Worm (Caenorhabditis elegans): ENCODE results near the gene arl-3.
"Not testable (repeated sequence)": the region's sequence is repeated elsewhere in the genome, so short reads cannot be mapped to it uniquely, and the experiment has no call there.

The arl-3 gene

ce11 chrII:14606172-14606571, at the start of gene arl-3:
Gene arl-3, plus strand, starts transcription at chrII:14606472.
- TF ChIP-seq unc-62 (GFP tag; optimal IDR thresholded peaks at IDR 0.05): no peak

- not testable (repeated sequence) for TF ChIP-seq unc-62 (GFP tag; optimal IDR thresholded peaks at IDR 0.05)
Observed at ce11 chrII:14561549-14562115, 44.6 kb upstream of the arl-3 start, which contains the start of gene mog-4. Gene mog-4, minus strand, starts transcription at chrII:14561599.

DNA sequence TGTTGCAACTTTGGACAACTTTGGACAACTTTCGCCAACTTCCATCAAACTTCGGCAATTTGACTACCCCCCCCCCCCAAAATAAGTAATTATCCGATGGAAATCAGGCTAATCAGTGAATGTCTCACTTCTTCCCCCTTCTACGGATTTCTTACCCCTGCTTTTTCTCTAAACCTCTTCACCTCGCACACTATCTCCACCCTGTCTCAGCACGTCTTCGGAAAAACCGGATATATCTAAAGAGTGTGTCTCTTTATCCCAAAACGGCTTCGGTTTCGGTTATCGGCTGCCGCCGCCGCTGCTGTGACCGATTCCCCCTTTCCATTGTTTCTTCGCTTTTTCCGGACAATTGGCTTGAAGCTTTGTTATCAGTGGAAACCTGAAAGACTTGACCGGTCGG, 38.5 kb upstream of the arl-3 start:
- no peak for TF ChIP-seq unc-62 (GFP tag; optimal IDR thresholded peaks at IDR 0.05)

DNA sequence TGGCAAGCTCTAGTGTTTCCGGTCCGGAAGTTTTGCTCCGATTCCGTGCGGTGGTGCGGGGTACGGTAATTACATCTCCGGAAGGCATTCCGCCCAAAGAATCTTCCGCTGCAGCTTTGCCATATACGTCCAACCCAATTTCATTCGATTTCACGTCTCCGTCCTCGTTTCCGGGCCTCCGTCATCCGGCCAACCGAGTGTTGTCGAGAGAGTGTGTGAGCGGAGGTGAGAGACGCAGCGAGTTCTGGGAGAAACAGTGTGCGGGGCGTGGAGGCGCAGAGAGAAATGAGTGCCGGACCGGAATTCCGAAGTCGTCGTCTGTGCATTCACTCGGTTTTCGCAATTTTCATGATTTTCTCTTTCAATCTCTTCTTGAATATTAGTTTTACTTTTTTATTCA, 37.0 kb upstream of the arl-3 start:
- TF ChIP-seq unc-62 (GFP tag; optimal IDR thresholded peaks at IDR 0.05): no peak

DNA sequence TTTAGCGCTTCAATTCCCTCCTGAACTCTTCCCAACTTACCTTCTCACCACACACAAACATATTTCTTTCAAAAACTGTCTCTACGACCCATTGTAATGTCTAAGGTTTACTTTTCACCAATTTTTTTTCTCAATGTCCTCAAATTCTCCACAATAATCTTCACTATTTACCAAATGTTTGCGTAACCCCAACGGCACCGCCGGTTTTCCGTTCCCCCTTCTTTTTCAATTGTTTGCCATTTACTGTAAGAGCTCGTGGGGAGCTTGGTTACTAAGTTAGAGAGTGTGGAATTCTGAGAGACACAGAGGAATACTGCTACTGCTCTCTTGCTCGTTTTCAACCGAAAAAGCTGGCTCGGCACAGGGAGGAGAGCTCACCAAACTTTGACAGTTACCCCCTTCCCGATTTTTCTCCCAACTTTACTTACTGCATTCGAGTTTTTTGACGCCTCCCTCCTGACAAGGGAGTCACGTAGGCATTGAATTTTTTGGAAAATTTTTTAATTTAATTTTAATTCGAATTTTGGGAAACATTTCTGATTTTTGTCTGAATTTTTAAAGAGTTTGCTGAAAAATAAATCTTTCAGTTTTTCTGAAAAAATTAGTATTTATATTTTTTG, 35.6 kb upstream of the arl-3 start:
- TF ChIP-seq unc-62 (GFP tag; optimal IDR thresholded peaks at IDR 0.05): no peak

DNA sequence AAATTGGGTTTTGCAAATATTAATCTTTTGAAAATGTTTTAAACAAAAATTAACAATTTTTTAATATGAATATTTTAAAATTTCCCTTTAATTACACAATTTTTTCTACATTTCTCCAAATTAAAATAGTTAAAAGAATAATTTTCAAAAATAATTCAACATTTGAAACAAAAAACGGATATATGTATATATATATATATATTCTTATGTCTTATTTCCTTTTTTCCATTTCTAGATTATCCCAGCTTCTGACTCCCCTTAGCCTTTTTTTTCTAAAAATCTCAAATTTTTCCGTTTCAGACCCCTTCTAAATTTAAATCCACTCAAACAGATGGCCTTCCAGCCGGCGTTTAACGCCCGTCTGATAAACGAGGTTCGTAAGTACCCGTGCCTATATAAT, 33.0 kb upstream of the arl-3 start, which contains the start of gene madf-5:
madf-5 (plus strand) TSS at position 301 of the 400 bp plus-strand sequence.
- no peak for TF ChIP-seq unc-62 (GFP tag; optimal IDR thresholded peaks at IDR 0.05)

- no peak for TF ChIP-seq unc-62 (GFP tag; optimal IDR thresholded peaks at IDR 0.05)
Observed at ce11 chrII:14574790-14575189, 31.5 kb upstream of the arl-3 start.

ce11 chrII:14576429-14576828, 29.8 kb upstream of the arl-3 start, which contains the start of gene C01G12.13:
Gene C01G12.13, plus strand, starts transcription at chrII:14576729.
- no peak for TF ChIP-seq unc-62 (GFP tag; optimal IDR thresholded peaks at IDR 0.05)

ce11 chrII:14578013-14578412, 28.3 kb upstream of the arl-3 start, which contains the start of gene nspb-7:
Gene nspb-7, plus strand, starts transcription at chrII:14578313.
- TF ChIP-seq unc-62 (GFP tag; optimal IDR thresholded peaks at IDR 0.05): no peak

DNA sequence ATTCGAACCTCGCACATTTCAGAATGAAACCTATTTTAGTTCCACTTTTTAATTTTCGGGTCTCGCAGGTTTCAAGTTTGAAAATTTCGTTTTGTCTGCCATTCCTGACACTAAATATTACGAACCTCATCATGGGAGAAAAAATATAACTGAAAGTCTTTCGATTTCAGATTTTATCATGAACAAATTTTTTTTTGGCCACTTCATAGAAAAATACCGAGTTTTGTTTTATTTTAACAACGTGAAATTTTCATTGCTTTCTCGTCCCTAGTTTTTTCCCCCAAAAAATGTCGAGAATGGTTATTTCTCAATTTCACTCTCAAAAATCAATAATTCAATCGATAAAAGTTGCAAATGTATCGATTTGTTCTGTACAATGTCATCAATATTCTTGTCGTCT, 27.6 kb upstream of the arl-3 start, which contains the start of gene C01G12.9:
C01G12.9 (plus strand) TSS at position 301 of the 400 bp plus-strand sequence.
- TF ChIP-seq unc-62 (GFP tag; optimal IDR thresholded peaks at IDR 0.05): no peak

DNA sequence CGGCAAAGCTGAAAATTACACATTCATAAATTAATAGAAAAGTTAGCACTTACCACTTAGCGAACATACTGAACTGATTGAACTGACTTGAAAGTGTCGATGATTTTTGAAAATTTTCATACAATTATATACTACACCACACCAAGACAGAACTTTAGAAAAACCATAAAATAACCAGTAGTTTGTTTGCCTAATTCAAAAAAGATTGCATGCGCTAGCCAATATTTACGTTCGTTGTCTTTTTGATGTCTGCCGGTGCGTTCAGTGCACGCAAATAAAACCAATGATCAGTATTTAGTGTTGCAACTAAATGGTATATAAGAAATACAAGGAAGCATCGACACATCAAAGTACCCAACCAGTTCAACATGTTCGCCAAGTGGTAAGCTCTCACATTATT, 25.7 kb upstream of the arl-3 start, which contains the start of the genes nspb-8 and nspb-9:
nspb-8 (minus strand) TSS at position 101 of the 400 bp plus-strand sequence.
nspb-9 (plus strand) TSS at position 311 of the 400 bp plus-strand sequence.
- no peak for TF ChIP-seq unc-62 (GFP tag; optimal IDR thresholded peaks at IDR 0.05)

DNA sequence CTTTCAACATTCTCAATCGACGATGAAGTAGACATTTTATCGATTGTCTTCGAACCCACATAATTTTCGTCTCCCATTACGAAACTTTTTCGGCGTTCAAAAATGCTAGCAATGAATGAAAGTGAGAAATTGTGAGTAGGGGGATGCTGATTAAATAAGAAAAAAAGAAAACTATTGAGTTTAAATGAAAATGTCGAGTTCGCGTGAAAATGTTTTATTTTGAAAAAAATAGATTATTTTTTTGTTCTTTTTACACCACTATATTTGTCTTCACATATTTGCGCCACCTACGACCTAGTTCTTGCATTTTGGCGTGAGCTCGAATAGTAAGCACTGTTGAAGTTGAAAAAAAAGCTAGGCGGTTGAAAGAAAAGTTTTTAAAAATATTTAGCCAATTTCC, 24.1 kb upstream of the arl-3 start, which contains the start of gene C01G12.3:
C01G12.3 (minus strand) TSS at position 101 of the 400 bp plus-strand sequence.
- TF ChIP-seq unc-62 (GFP tag; optimal IDR thresholded peaks at IDR 0.05): no peak

ce11 chrII:14587407-14587806, 18.9 kb upstream of the arl-3 start, which contains the start of gene C01G12.5:
Gene C01G12.5, minus strand, starts transcription at chrII:14587507.
- TF ChIP-seq unc-62 (GFP tag; optimal IDR thresholded peaks at IDR 0.05): no peak

DNA sequence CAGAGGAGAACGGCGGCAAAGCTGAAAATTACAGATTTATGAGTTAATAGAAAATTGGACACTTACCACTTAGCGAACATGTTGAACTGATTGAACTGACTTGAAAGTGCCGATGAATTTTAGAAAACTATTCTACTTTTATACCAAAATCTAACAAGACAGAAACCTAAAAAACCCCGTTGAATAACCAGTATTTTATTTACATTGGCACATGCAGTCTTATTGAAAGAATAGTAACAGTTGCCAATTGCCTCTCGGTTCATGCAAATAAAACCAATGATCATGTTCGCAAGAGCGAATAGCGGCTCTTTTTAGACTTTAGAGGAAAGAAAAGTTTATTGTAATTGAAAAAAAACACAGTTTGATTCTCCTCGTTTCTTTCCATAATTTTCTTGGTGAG, 18.1 kb upstream of the arl-3 start, which contains the start of gene nspb-10:
nspb-10 (minus strand) TSS at position 101 of the 400 bp plus-strand sequence.
- TF ChIP-seq unc-62 (GFP tag; optimal IDR thresholded peaks at IDR 0.05): no peak

DNA sequence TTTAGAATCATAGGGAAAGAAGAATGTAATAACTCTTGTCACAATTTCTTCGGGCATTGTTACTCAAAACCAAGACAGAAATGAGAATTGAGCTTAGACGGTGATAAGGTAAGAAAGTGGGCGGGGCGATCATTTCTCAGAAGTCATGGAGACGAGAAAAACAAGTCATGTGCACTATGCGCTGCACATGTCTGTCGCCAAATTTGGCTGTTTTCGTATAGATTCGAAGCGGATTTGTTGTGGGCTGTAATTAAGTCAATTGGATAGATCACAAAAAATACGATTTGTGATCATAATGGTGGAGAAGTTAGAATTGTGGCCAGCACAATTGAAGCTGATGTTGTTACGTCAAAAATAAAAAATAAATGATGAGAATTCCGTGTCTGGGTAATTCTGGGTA, 14.6 kb upstream of the arl-3 start, which contains the start of gene C01G12.7:
C01G12.7 (minus strand) TSS at position 195 of the 400 bp plus-strand sequence.
- TF ChIP-seq unc-62 (GFP tag; optimal IDR thresholded peaks at IDR 0.05): no peak

DNA sequence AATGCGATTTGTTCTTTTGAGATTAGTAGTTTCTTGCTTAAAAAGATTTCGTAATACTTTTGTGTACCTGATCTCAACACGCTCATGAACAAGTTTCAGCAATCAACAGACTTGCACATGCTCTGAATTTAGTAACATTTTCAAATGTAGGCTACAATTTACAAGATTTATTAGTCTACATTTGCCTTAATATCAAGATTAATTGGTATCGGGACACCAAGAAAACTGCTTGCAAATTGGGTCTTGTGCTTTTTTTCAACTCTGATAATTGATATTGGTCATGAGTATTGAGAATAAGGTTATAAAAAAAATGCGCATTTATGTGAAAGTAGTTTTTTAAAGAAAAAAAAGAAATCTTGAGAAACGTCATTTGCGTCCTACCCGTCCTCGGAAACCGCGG, 13.6 kb upstream of the arl-3 start:
- no peak for TF ChIP-seq unc-62 (GFP tag; optimal IDR thresholded peaks at IDR 0.05)

- TF ChIP-seq unc-62 (GFP tag; optimal IDR thresholded peaks at IDR 0.05): no peak
Observed at ce11 chrII:14593281-14593680, 13.0 kb upstream of the arl-3 start, which contains the start of gene catp-4. Gene catp-4, plus strand, starts transcription at chrII:14593581.

Measured in whole organism, dauer.